Fruit fly (Drosophila melanogaster) whole organism, prepupa: Measurements from ENCODE around the gene grim.

Experiments used
- CG10631 ChIP-seq: fragments of 200-800 bp; sonication (Bioruptor generic); optimal IDR thresholded peaks from 2 replicates; lab custom pipeline; 2016; ENCODE audit warnings: missing biosample characterization, missing genetic modification characterization
- CG10669 ChIP-seq: fragments of 200-800 bp; sonication (Bioruptor generic); optimal IDR thresholded peaks from 3 replicates; lab custom pipeline; 2018; ENCODE audit warnings: missing biosample characterization, mild to moderate bottlenecking, missing genetic modification characterization, moderate library complexity
- CG11294 ChIP-seq: fragments of 200-800 bp; sonication (Bioruptor generic); IDR thresholded peaks from 2 replicates; pipeline ENCODE4 v1.3.6; 2022; ENCODE audit warnings: missing biosample characterization, missing genetic modification characterization
- CG11762 ChIP-seq: fragments of 200-800 bp; sonication (Bioruptor generic); optimal IDR thresholded peaks from 3 replicates; lab custom pipeline; 2016; ENCODE audit warnings: missing biosample characterization, missing genetic modification characterization; ENCODE audit not compliant: insufficient read depth
- CG11902 ChIP-seq: fragments of 200-800 bp; sonication (Bioruptor generic); optimal IDR thresholded peaks from 3 replicates; lab custom pipeline; 2016; ENCODE audit warnings: missing biosample characterization, missing genetic modification characterization
- CG15336 ChIP-seq: fragments of 200-800 bp; sonication (Bioruptor generic); IDR thresholded peaks from 2 replicates; pipeline ENCODE4 v1.3.6; 2022; ENCODE audit warnings: missing biosample characterization, missing genetic modification characterization
- CG1621 ChIP-seq: fragments of 200-800 bp; sonication (Bioruptor generic); optimal IDR thresholded peaks from 3 replicates; lab custom pipeline; 2018; ENCODE audit warnings: missing biosample characterization, mild to moderate bottlenecking, missing genetic modification characterization
- CG16779 ChIP-seq: fragments of 200-800 bp; sonication (Bioruptor generic); optimal IDR thresholded peaks from 3 replicates; lab custom pipeline; 2017; ENCODE audit warnings: missing biosample characterization, mild to moderate bottlenecking, missing genetic modification characterization
- CG31627 ChIP-seq: fragments of 200-800 bp; sonication (Bioruptor generic); optimal IDR thresholded peaks from 3 replicates; lab custom pipeline; 2016; ENCODE audit warnings: missing biosample characterization, missing genetic modification characterization
- CG32006 ChIP-seq: fragments of 200-800 bp; sonication (Bioruptor generic); optimal IDR thresholded peaks from 3 replicates; lab custom pipeline; 2017; ENCODE audit warnings: missing biosample characterization, mild to moderate bottlenecking, missing genetic modification characterization
- CG34406 ChIP-seq: fragments of 200-800 bp; sonication (Bioruptor generic); optimal IDR thresholded peaks from 3 replicates; lab custom pipeline; 2016; ENCODE audit warnings: missing biosample characterization, missing genetic modification characterization
- CG3919 ChIP-seq: fragments of 200-800 bp; sonication (Bioruptor generic); optimal IDR thresholded peaks from 3 replicates; lab custom pipeline; 2016; ENCODE audit warnings: missing biosample characterization, missing genetic modification characterization
- CG6163 ChIP-seq: fragments of 200-800 bp; sonication (Bioruptor generic); IDR thresholded peaks from 3 replicates; pipeline ENCODE4 v1.3.6; 2022; ENCODE audit warnings: missing biosample characterization, missing genetic modification characterization
- CG6792 ChIP-seq: fragments of 200-800 bp; sonication (Bioruptor generic); optimal IDR thresholded peaks from 3 replicates; lab custom pipeline; 2016; ENCODE audit warnings: missing biosample characterization, missing genetic modification characterization
- CG6808 ChIP-seq: fragments of 200-800 bp; sonication (Bioruptor generic); optimal IDR thresholded peaks from 3 replicates; lab custom pipeline; 2017; ENCODE audit warnings: missing biosample characterization, missing genetic modification characterization, mild to moderate bottlenecking, moderate library complexity, missing genetic modification reagents
- CG6854 ChIP-seq: fragments of 200-800 bp; sonication (Bioruptor generic); optimal IDR thresholded peaks from 2 replicates; lab custom pipeline; 2017; ENCODE audit warnings: missing biosample characterization, mild to moderate bottlenecking, missing genetic modification characterization
- CG7368 ChIP-seq: fragments of 200-800 bp; sonication (Bioruptor generic); optimal IDR thresholded peaks from 3 replicates; lab custom pipeline; 2016; ENCODE audit warnings: missing biosample characterization, missing genetic modification characterization
- CG8119 ChIP-seq: fragments of 200-800 bp; sonication (Bioruptor generic); IDR thresholded peaks from 3 replicates; pipeline ENCODE4 v1.3.6; 2022; ENCODE audit warnings: missing biosample characterization, missing genetic modification characterization
- CG9139 ChIP-seq: fragments of 200-800 bp; sonication (Bioruptor generic); optimal IDR thresholded peaks from 3 replicates; lab custom pipeline; 2017; ENCODE audit warnings: missing biosample characterization, mild to moderate bottlenecking, missing genetic modification characterization
- Eip78C ChIP-seq: fragments of 200-800 bp; sonication (Bioruptor generic); peaks from one replicate; lab custom pipeline; 2016; ENCODE audit warnings: missing biosample characterization, missing genetic modification characterization
- Eip93F ChIP-seq: fragments of 200-800 bp; sonication (Bioruptor generic); optimal IDR thresholded peaks from 2 replicates; lab custom pipeline; 2016; ENCODE audit warnings: missing biosample characterization, mild to moderate bottlenecking, missing genetic modification characterization
- Ets21C ChIP-seq: fragments of 200-800 bp; sonication (Bioruptor generic); optimal IDR thresholded peaks from 3 replicates; lab custom pipeline; 2016; ENCODE audit warnings: missing biosample characterization, missing genetic modification characterization
- Ets96B ChIP-seq: fragments of 200-800 bp; optimal IDR thresholded peaks from 2 replicates; lab custom pipeline; 2019; ENCODE audit warnings: missing biosample characterization, mild to moderate bottlenecking, missing genetic modification characterization, moderate library complexity
- Gug ChIP-seq: fragments of 200-800 bp; sonication (Bioruptor generic); IDR thresholded peaks from 2 replicates; pipeline ENCODE4 v1.3.6; 2022; ENCODE audit warnings: missing biosample characterization, missing genetic modification characterization
- Hr39 ChIP-seq: fragments of 200-800 bp; sonication (Bioruptor generic); optimal IDR thresholded peaks from 2 replicates; lab custom pipeline; 2016; ENCODE audit warnings: missing biosample characterization, missing genetic modification characterization
- Hr4 ChIP-seq: fragments of 200-800 bp; sonication (Bioruptor generic); optimal IDR thresholded peaks from 3 replicates; lab custom pipeline; 2016; ENCODE audit warnings: missing biosample characterization, missing genetic modification characterization
- Lpt ChIP-seq: fragments of 200-800 bp; sonication (Bioruptor generic); optimal IDR thresholded peaks from 3 replicates; lab custom pipeline; 2016; ENCODE audit warnings: missing biosample characterization, missing genetic modification characterization
- Met ChIP-seq: fragments of 200-800 bp; sonication (Bioruptor generic); optimal IDR thresholded peaks from 3 replicates; lab custom pipeline; 2016; ENCODE audit warnings: missing biosample characterization, missing genetic modification characterization
- OdsH ChIP-seq: fragments of 200-800 bp; sonication (Bioruptor generic); optimal IDR thresholded peaks from 3 replicates; lab custom pipeline; 2016; ENCODE audit warnings: missing biosample characterization, missing genetic modification characterization
- Smox ChIP-seq: fragments of 200-800 bp; sonication (Bioruptor generic); optimal IDR thresholded peaks from 3 replicates; lab custom pipeline; 2016; ENCODE audit warnings: missing biosample characterization, missing genetic modification characterization
- Sox14 ChIP-seq: fragments of 200-800 bp; sonication (Bioruptor generic); optimal IDR thresholded peaks from 3 replicates; lab custom pipeline; 2016; ENCODE audit warnings: missing biosample characterization, missing genetic modification characterization
- achi ChIP-seq: fragments of 200-800 bp; sonication (Bioruptor generic); optimal IDR thresholded peaks from 3 replicates; lab custom pipeline; 2016; ENCODE audit warnings: missing biosample characterization, missing genetic modification characterization
- acj6 ChIP-seq: fragments of 200-800 bp; sonication (Bioruptor generic); optimal IDR thresholded peaks from 3 replicates; lab custom pipeline; 2016; ENCODE audit warnings: missing biosample characterization, missing genetic modification characterization
- dac ChIP-seq: fragments of 200-800 bp; sonication (Bioruptor generic); optimal IDR thresholded peaks from 2 replicates; lab custom pipeline; 2017; ENCODE audit warnings: missing biosample characterization, mild to moderate bottlenecking, missing genetic modification characterization
- dsx ChIP-seq: fragments of 200-800 bp; optimal IDR thresholded peaks from 3 replicates; lab custom pipeline; 2019; ENCODE audit warnings: missing biosample characterization, mild to moderate bottlenecking, missing genetic modification characterization, moderate library complexity; ENCODE audit not compliant: poor library complexity, severe bottlenecking
- eg ChIP-seq: fragments of 200-800 bp; sonication (Bioruptor generic); IDR thresholded peaks from 3 replicates; pipeline ENCODE4 v1.3.6; 2022; ENCODE audit warnings: missing biosample characterization, missing genetic modification characterization
- esn ChIP-seq: fragments of 200-800 bp; sonication (Bioruptor generic); optimal IDR thresholded peaks from 2 replicates; lab custom pipeline; 2016; ENCODE audit warnings: missing biosample characterization, mild to moderate bottlenecking, missing genetic modification characterization, moderate library complexity
- fd59A ChIP-seq: fragments of 200-800 bp; sonication (Bioruptor generic); optimal IDR thresholded peaks from 2 replicates; lab custom pipeline; 2017; ENCODE audit warnings: missing biosample characterization, mild to moderate bottlenecking, missing genetic modification characterization, missing genetic modification reagents
- fd85E ChIP-seq: fragments of 200-800 bp; sonication (Bioruptor generic); optimal IDR thresholded peaks from 3 replicates; lab custom pipeline; 2016; ENCODE audit warnings: missing biosample characterization, missing genetic modification characterization
- fkh ChIP-seq: fragments of 200-800 bp; sonication (Bioruptor generic); optimal IDR thresholded peaks from 3 replicates; lab custom pipeline; 2017; ENCODE audit warnings: missing biosample characterization, mild to moderate bottlenecking, missing genetic modification characterization, moderate library complexity
- net ChIP-seq: fragments of 200-800 bp; sonication (Bioruptor generic); optimal IDR thresholded peaks from 3 replicates; lab custom pipeline; 2016; ENCODE audit warnings: missing biosample characterization, missing genetic modification characterization
- pdm3 ChIP-seq: fragments of 200-800 bp; sonication (Bioruptor generic); optimal IDR thresholded peaks from 3 replicates; lab custom pipeline; 2016; ENCODE audit warnings: missing biosample characterization, missing genetic modification characterization
- salr ChIP-seq, 2 experiments: fragments of 200-800 bp; sonication (Bioruptor generic); optimal IDR thresholded peaks; 3 replicates each; lab custom pipeline; 2016 to 2018; ENCODE audit warnings: missing biosample characterization in 2 of 2, missing genetic modification characterization in 2 of 2, mild to moderate bottlenecking in 1 of 2
- ss ChIP-seq, 2 experiments: fragments of 200-800 bp; sonication (Bioruptor generic); optimal IDR thresholded peaks; 2 replicates in 1 of 2; 3 replicates in 1 of 2; lab custom pipeline; 2017 to 2018; ENCODE audit warnings: mild to moderate bottlenecking in 2 of 2, missing biosample characterization in 2 of 2, missing genetic modification characterization in 2 of 2, moderate library complexity in 1 of 2
- svp ChIP-seq: fragments of 200-800 bp; sonication (Bioruptor generic); peaks from one replicate; lab custom pipeline; 2016; ENCODE audit warnings: missing biosample characterization, missing genetic modification characterization

The grim gene

dm6 chr3L:18257001-18257400 lies 47.2 kb downstream of the grim start:
- TF ChIP-seq CG34406 (GFP tag; lab: Kevin White, UChicago) (no peak), eg (GFP tag; lab: Robert Waterston, UW) (no peak), Hr39 (no peak), CG1621 (tag; lab: Kevin White, UChicago) (no peak), CG6808 (GFP tag; lab: Kevin White, UChicago) (no peak), CG8119 (GFP tag; lab: Robert Waterston, UW) (peak; percentile 56; the same call in 2 of the 3 replicates), CG11762 (GFP tag; lab: Kevin White, UChicago) (no peak), CG10631 (GFP tag; lab: Kevin White, UChicago) (peak; percentile 9), CG16779 (tag; lab: Kevin White, UChicago) (no peak), Smox (no peak), CG9139 (GFP tag; lab: Kevin White, UChicago) (no peak), OdsH (GFP tag; lab: Kevin White, UChicago) (no peak), achi (GFP tag; lab: Kevin White, UChicago) (no peak), Hr4 (GFP tag; lab: Kevin White, UChicago) (peak; percentile 11), acj6 (no peak), dac (GFP tag; lab: Kevin White, UChicago) (peak; percentile 3), salr (GFP tag; optimal IDR thresholded peaks at IDR 0.05; lab: Kevin White, UChicago) (peak in 1 of 2 experiments; percentile 8), Eip78C (GFP tag; lab: Kevin White, UChicago) (no peak), CG11294 (GFP tag; lab: Robert Waterston, UW) (no peak), CG6854 (GFP tag; lab: Kevin White, UChicago) (no peak), CG7368 (GFP tag; lab: Kevin White, UChicago) (no peak), esn (no peak), Met (no peak), ss (GFP tag; optimal IDR thresholded peaks at IDR 0.05; lab: Kevin White, UChicago) (no peak), Gug (GFP tag; lab: Robert Waterston, UW) (no peak), svp (GFP tag; lab: Kevin White, UChicago) (no peak), net (no peak), CG15336 (GFP tag; lab: Robert Waterston, UW) (peak; percentile 57), Ets96B (no peak), fkh (GFP tag; lab: Kevin White, UChicago) (no peak), CG10669 (GFP tag; lab: Kevin White, UChicago) (no peak), Lpt (GFP tag; lab: Kevin White, UChicago) (no peak), pdm3 (GFP tag; lab: Kevin White, UChicago) (no peak), dsx (GFP tag; lab: Kevin White, UChicago) (no peak), fd59A (GFP tag; lab: Kevin White, UChicago) (no peak), CG3919 (GFP tag; lab: Kevin White, UChicago) (no peak), Sox14 (GFP tag; lab: Kevin White, UChicago) (peak; percentile 24), CG31627 (GFP tag; lab: Kevin White, UChicago) (no peak), CG6163 (GFP tag; lab: Robert Waterston, UW) (no peak), CG11902 (GFP tag; lab: Kevin White, UChicago) (no peak), Ets21C (no peak), fd85E (no peak), Eip93F (GFP tag; lab: Kevin White, UChicago) (no peak), CG6792 (no peak), CG32006 (GFP tag; lab: Kevin White, UChicago) (peak; percentile 39)
